Worm (Caenorhabditis elegans) whole organism, young adult: Measurements from ENCODE around the gene srg-65.

Experiments used
- C06A6.2 ChIP-seq: fragments of 200-800 bp; sonication (Bioruptor generic); conservative IDR thresholded peaks from 2 replicates; pipeline ENCODE4 v1.3.6; 2022; ENCODE audit warnings: missing genetic modification characterization, missing compliant biosample characterization
- ceh-100 ChIP-seq: fragments of 200-800 bp; sonication (Bioruptor generic); IDR thresholded peaks from 2 replicates; pipeline ENCODE4 v1.3.6; 2022; ENCODE audit warnings: missing genetic modification reagents, missing genetic modification characterization, missing compliant biosample characterization
- lag-1 ChIP-seq: fragments of 200-800 bp; sonication (Bioruptor generic); IDR thresholded peaks from 2 replicates; pipeline ENCODE4 v1.3.6; 2022; ENCODE audit warnings: missing genetic modification reagents, missing genetic modification characterization, missing compliant biosample characterization
- lin-35 ChIP-seq, 3 experiments: fragments of 150-350 bp in 2 of 3; sonication (generic microtip) in 1 of 3; optimal IDR thresholded peaks; 2 replicates each; lab custom pipeline; 2014 to 2018; ENCODE audit warnings: missing biosample characterization in 3 of 3, missing genetic modification characterization in 3 of 3, missing genetic modification reagents in 3 of 3
- snpc-4 ChIP-seq, 5 experiments: fragments of 150-350 bp in 1 of 5; sonication (generic microtip) in 4 of 5; optimal IDR thresholded peaks; 2 replicates each; lab custom pipeline; 2014 to 2018; ENCODE audit warnings: missing genetic modification characterization in 5 of 5, missing biosample characterization in 3 of 5, antibody characterized with exemption in 2 of 5, mild to moderate bottlenecking in 2 of 5, missing compliant biosample characterization in 2 of 5, missing genotype in 2 of 5, moderate library complexity in 2 of 5, missing genetic modification reagents in 1 of 5
- unc-62 ChIP-seq: fragments of 150-350 bp; optimal IDR thresholded peaks from 2 replicates; lab custom pipeline; 2014; ENCODE audit warnings: missing biosample characterization, missing genetic modification reagents, missing genetic modification characterization

ce11 chrV:5499475-5499874, 14.7 kb upstream of the srg-65 start:
- TF ChIP-seq C06A6.2 (GFP tag; lab: Robert Waterston, UW) (no peak), lag-1 (no peak), unc-62 (no peak), ceh-100 (GFP tag; lab: Robert Waterston, UW) (no peak), lin-35 (GFP tag; optimal IDR thresholded peaks at IDR 0.05; lab: Kevin White, UChicago) (no peak), snpc-4 (GFP tag; optimal IDR thresholded peaks at IDR 0.05; lab: Kevin White, UChicago) (no peak), snpc-4 (tag; optimal IDR thresholded peaks at IDR 0.05; lab: Kevin White, UChicago) (no peak)
